Fruit fly (Drosophila melanogaster): Measurements from ENCODE around the gene CG31495.
A peak's percentile ranks its signal among the peaks of the same experiment; 100 is the strongest.

The CG31495 gene

DNA sequence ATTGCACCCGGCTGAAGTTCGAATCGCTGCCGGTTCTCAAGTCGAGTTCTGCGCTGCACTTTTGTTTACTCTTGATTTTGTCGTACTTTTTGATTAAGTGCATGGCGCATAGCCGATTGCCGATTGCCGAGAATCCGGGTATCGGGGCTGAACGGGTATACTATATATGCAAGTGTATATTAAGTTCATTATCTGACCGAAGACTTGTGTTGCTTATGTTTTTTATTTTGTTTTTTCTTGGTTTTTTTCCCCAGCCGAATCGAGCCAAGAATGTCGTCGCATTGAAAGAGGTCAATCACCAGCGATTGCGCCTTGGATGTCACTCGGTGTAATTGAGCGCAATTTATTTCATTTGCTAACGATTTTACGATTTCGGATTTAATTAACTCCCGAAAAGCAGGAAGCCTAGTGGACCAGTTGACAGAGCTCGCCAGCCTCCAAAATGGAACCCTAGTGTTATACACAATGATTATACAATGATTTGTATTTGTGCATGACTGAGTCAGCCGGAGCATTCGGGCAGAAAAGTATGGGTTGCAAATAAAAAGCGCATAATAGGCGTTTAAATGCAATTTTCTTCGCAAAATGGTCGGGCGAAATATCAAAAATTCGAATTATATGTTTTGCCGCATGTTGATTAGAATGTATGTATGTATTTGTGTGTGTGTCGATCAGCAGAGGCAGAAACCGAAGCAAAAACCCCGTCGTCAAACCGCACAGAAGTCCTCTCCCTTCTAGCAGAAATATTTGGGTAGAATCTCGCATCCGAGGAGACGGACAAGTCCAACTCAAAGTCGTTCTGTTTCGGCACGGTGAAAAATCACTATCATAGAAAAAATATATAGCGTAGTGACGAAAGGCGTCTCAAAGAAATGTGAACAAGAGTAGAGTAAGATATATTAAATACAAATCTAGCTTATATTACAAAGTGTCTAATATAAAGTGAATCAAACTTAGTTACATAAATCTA is 11.5 kb downstream of the CG31495 start, which contains the start of gene Mst87F (continued):
- TF ChIP-seq fkh (GFP tag; optimal IDR thresholded peaks at IDR 0.05) (no peak), Sox14 (GFP tag; optimal IDR thresholded peaks at IDR 0.05) (no peak), CG8119 (GFP tag; IDR thresholded peaks at IDR 0.05) (no peak), CG10631 (GFP tag; optimal IDR thresholded peaks at IDR 0.05) (no peak), fd85E (GFP tag; optimal IDR thresholded peaks at IDR 0.05) (no peak), pdm3 (GFP tag; optimal IDR thresholded peaks at IDR 0.05) (no peak), lz (GFP tag; optimal IDR thresholded peaks at IDR 0.05) (no peak), salr (GFP tag; optimal IDR thresholded peaks at IDR 0.05) (no peak), CG6276 (GFP tag; optimal IDR thresholded peaks at IDR 0.05) (peak; percentile 5), CG16779 (tag; optimal IDR thresholded peaks at IDR 0.05) (no peak), CG6808 (GFP tag; optimal IDR thresholded peaks at IDR 0.05) (peak; percentile 15), dac (GFP tag; optimal IDR thresholded peaks at IDR 0.05) (no peak), net (GFP tag; optimal IDR thresholded peaks at IDR 0.05) (peak; percentile 1), Eip75B (GFP tag; optimal IDR thresholded peaks at IDR 0.05) (peak; percentile 22), Sox15 (GFP tag; optimal IDR thresholded peaks at IDR 0.05) (no peak), CG6854 (GFP tag; optimal IDR thresholded peaks at IDR 0.05) (no peak), OdsH (GFP tag; optimal IDR thresholded peaks at IDR 0.05) (no peak), CG11902 (GFP tag; optimal IDR thresholded peaks at IDR 0.05) (no peak), Hr39 (GFP tag; optimal IDR thresholded peaks at IDR 0.05) (no peak), CG6163 (GFP tag; IDR thresholded peaks at IDR 0.05) (peak; percentile 43; the same call in 1 of the 3 replicates)

DNA sequence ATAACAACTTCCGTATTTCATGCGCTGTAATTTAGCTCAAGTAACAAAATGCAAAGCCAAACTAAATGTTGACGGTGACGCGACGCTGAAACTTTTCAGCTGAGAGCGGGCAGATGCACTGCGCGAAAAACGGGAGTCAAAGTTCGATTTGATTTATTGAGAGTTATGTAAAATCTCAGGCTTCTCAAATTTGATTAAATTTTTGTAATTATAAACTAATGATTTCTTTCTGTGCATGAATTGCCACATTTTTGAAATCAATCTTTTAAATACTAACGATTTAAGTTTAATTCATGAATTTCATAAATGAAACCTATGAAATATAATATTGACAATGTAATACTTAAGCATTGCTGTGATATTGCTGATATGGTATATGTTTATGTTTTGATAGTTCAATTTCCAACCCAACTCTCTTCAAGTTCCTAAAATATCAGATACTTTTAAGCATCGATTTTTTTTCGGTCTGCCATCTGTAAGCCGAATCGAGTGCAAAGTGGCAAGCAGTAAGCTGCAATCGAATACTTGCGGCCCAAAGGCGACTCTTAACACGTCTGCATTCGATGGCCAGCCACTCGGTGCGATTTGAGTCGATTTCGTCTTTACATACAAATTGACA is 17.0 kb downstream of the CG31495 start:
- peak; percentile 40 for TF ChIP-seq pdm3 (GFP tag; optimal IDR thresholded peaks at IDR 0.05)
- TF ChIP-seq svp (GFP tag): peak; percentile 79
- TF ChIP-seq cyc (GFP tag; optimal IDR thresholded peaks at IDR 0.05): peak; percentile 4
- TF ChIP-seq OdsH (GFP tag; optimal IDR thresholded peaks at IDR 0.05): peak; percentile 40
- peak; percentile 55 for TF ChIP-seq Hr4 (GFP tag; optimal IDR thresholded peaks at IDR 0.05)
- no peak for TF ChIP-seq CG7368 (GFP tag; optimal IDR thresholded peaks at IDR 0.05)
- TF ChIP-seq Sox102F (GFP tag; optimal IDR thresholded peaks at IDR 0.05): peak; percentile 45
- peak; percentile 12 for TF ChIP-seq achi (GFP tag; optimal IDR thresholded peaks at IDR 0.05)
- peak; percentile 40 for TF ChIP-seq Smox (GFP tag; optimal IDR thresholded peaks at IDR 0.05)
- TF ChIP-seq Met (GFP tag; optimal IDR thresholded peaks at IDR 0.05): peak; percentile 54
- peak; percentile 5 for TF ChIP-seq CG8632 (GFP tag; optimal IDR thresholded peaks at IDR 0.05)
- 0 out of 3 replicates have a peak, but pooled peaks have one; percentile 17 for TF ChIP-seq CG6163 (GFP tag; IDR thresholded peaks at IDR 0.05)
- TF ChIP-seq spab (GFP tag; optimal IDR thresholded peaks at IDR 0.05): no peak
- TF ChIP-seq CG31627 (GFP tag; optimal IDR thresholded peaks at IDR 0.05): peak; percentile 48
- peak; percentile 45; the same call in 1 of the 2 replicates for TF ChIP-seq CG15336 (GFP tag; IDR thresholded peaks at IDR 0.05)
- peak; percentile 6 for TF ChIP-seq net (GFP tag; optimal IDR thresholded peaks at IDR 0.05)
- peak; percentile 60 for TF ChIP-seq CG32006 (GFP tag; optimal IDR thresholded peaks at IDR 0.05)
- TF ChIP-seq Eip78C (GFP tag): peak; percentile 85
- TF ChIP-seq topi (GFP tag; optimal IDR thresholded peaks at IDR 0.05): peak; percentile 36
- no peak for TF ChIP-seq fd85E (GFP tag; optimal IDR thresholded peaks at IDR 0.05)
- no peak for TF ChIP-seq CG6792 (GFP tag; optimal IDR thresholded peaks at IDR 0.05)
- TF ChIP-seq Sox15 (GFP tag; optimal IDR thresholded peaks at IDR 0.05): no peak
- peak; percentile 36 for TF ChIP-seq acj6 (GFP tag; optimal IDR thresholded peaks at IDR 0.05)
- no peak for TF ChIP-seq CG16779 (tag; optimal IDR thresholded peaks at IDR 0.05)
- peak in 1 of 2 experiments; percentile 3 for TF ChIP-seq salr (GFP tag; optimal IDR thresholded peaks at IDR 0.05)
- TF ChIP-seq esn (GFP tag; optimal IDR thresholded peaks at IDR 0.05): peak; percentile 42
- TF ChIP-seq Hr39 (GFP tag; optimal IDR thresholded peaks at IDR 0.05): peak; percentile 33
